Worm (Caenorhabditis elegans) whole organism, L1 larva: ENCODE results near the gene F23H11.2.

Experiments used
- C34B4.2 ChIP-seq: sonication (generic microtip); optimal IDR thresholded peaks from 2 replicates; lab custom pipeline; 2017; ENCODE audit warnings: mild to moderate bottlenecking, missing genetic modification characterization, missing compliant biosample characterization
- Y116A8C.19 ChIP-seq: sonication (generic microtip); optimal IDR thresholded peaks from 2 replicates; lab custom pipeline; 2016; ENCODE audit warnings: missing compliant biosample characterization, missing genetic modification characterization, borderline replicate concordance
- aha-1 ChIP-seq: fragments of 150-350 bp; optimal IDR thresholded peaks from 2 replicates; lab custom pipeline; 2014; ENCODE audit warnings: missing biosample characterization, missing genetic modification characterization
- alr-1 ChIP-seq: fragments of 200-800 bp; sonication (Bioruptor generic); optimal IDR thresholded peaks from 2 replicates; lab custom pipeline; 2018; ENCODE audit warnings: borderline replicate concordance, mild to moderate bottlenecking, missing genetic modification characterization, missing compliant biosample characterization
- aly-2 ChIP-seq: fragments of 150-350 bp; optimal IDR thresholded peaks from 2 replicates; lab custom pipeline; 2014; ENCODE audit warnings: missing biosample characterization, missing genetic modification characterization
- blmp-1 ChIP-seq: fragments of 150-350 bp; optimal IDR thresholded peaks from 2 replicates; lab custom pipeline; 2014; ENCODE audit warnings: missing biosample characterization, missing genetic modification characterization
- ceh-8 ChIP-seq: fragments of 200-800 bp; sonication (Bioruptor generic); optimal IDR thresholded peaks from 2 replicates; lab custom pipeline; 2018; ENCODE audit warnings: mild to moderate bottlenecking, missing genetic modification characterization, moderate library complexity, missing compliant biosample characterization
- ceh-90 ChIP-seq: sonication (generic microtip); optimal IDR thresholded peaks from 2 replicates; lab custom pipeline; 2016; ENCODE audit warnings: missing genetic modification characterization, missing compliant biosample characterization
- ces-1 ChIP-seq: fragments of 150-350 bp; optimal IDR thresholded peaks from 2 replicates; lab custom pipeline; 2014; ENCODE audit warnings: missing biosample characterization, missing genetic modification reagents, missing genetic modification characterization
- dpl-1 ChIP-seq, 3 experiments: fragments of 150-350 bp in 2 of 3; sonication (generic microtip) in 1 of 3; optimal IDR thresholded peaks; 2 replicates each; lab custom pipeline; 2014 to 2017; ENCODE audit warnings: missing biosample characterization in 3 of 3, missing genetic modification characterization in 3 of 3, missing genetic modification reagents in 3 of 3
- efl-1 ChIP-seq, 4 experiments: fragments of 150-350 bp; optimal IDR thresholded peaks in 3 of 4; peaks in 1 of 4; 1 replicate in 1 of 4; 2 replicates in 3 of 4; lab custom pipeline; 2014; ENCODE audit warnings: missing biosample characterization in 2 of 4, missing genetic modification characterization in 2 of 4, missing genetic modification reagents in 2 of 4
- efl-3 ChIP-seq: fragments of 200-800 bp; sonication (Bioruptor generic); optimal IDR thresholded peaks from 2 replicates; lab custom pipeline; 2018; ENCODE audit warnings: mild to moderate bottlenecking, missing genetic modification characterization, missing compliant biosample characterization
- egl-13 ChIP-seq: sonication (generic microtip); optimal IDR thresholded peaks from 2 replicates; lab custom pipeline; 2016; ENCODE audit warnings: missing genotype, missing genetic modification reagents, missing genetic modification characterization, missing compliant biosample characterization
- fkh-10 ChIP-seq: sonication (generic microtip); optimal IDR thresholded peaks from 2 replicates; lab custom pipeline; 2017; ENCODE audit warnings: missing biosample characterization, missing genetic modification reagents, missing genetic modification characterization
- fkh-4 ChIP-seq: sonication (generic microtip); optimal IDR thresholded peaks from 2 replicates; lab custom pipeline; 2016; ENCODE audit warnings: missing compliant biosample characterization, missing genetic modification characterization, borderline replicate concordance
- fos-1 ChIP-seq: fragments of 150-350 bp; optimal IDR thresholded peaks from 2 replicates; lab custom pipeline; 2014; ENCODE audit warnings: missing biosample characterization, missing genetic modification characterization
- grh-1 ChIP-seq: fragments of 200-800 bp; sonication (Bioruptor generic); IDR thresholded peaks from 2 replicates; pipeline ENCODE4 v1.3.6; 2022; ENCODE audit warnings: missing genetic modification reagents, missing genetic modification characterization, missing compliant biosample characterization
- hlh-17 ChIP-seq: fragments of 200-800 bp; sonication (Bioruptor generic); optimal IDR thresholded peaks from 2 replicates; lab custom pipeline; 2018; ENCODE audit warnings: missing genetic modification characterization, mild to moderate bottlenecking, missing compliant biosample characterization, moderate library complexity, borderline replicate concordance
- hlh-4 ChIP-seq: sonication (generic microtip); optimal IDR thresholded peaks from 2 replicates; lab custom pipeline; 2016; ENCODE audit warnings: mild to moderate bottlenecking, missing genetic modification characterization, missing compliant biosample characterization
- irx-1 ChIP-seq: sonication (generic microtip); optimal IDR thresholded peaks from 2 replicates; lab custom pipeline; 2016; ENCODE audit warnings: missing genetic modification characterization, missing compliant biosample characterization
- lin-15B ChIP-seq: fragments of 150-350 bp; sonication (generic microtip); optimal IDR thresholded peaks from 3 replicates; lab custom pipeline; 2014; ENCODE audit warnings: missing biosample characterization, missing genetic modification characterization
- lin-35 ChIP-seq, 2 experiments: fragments of 150-350 bp; optimal IDR thresholded peaks; 2 replicates each; lab custom pipeline; 2014; ENCODE audit warnings: missing biosample characterization in 2 of 2, missing genetic modification characterization in 2 of 2, missing genetic modification reagents in 2 of 2
- lir-3 ChIP-seq: sonication (generic microtip); optimal IDR thresholded peaks from 2 replicates; lab custom pipeline; 2016; ENCODE audit warnings: mild to moderate bottlenecking, missing genetic modification characterization, moderate library complexity, missing compliant biosample characterization; ENCODE audit not compliant: poor library complexity
- lsy-2 ChIP-seq, 2 experiments: fragments of 150-350 bp; optimal IDR thresholded peaks; 2 replicates each; lab custom pipeline; 2014; ENCODE audit warnings: missing biosample characterization in 2 of 2, missing genetic modification characterization in 2 of 2
- mdl-1 ChIP-seq, 2 experiments: fragments of 150-350 bp; optimal IDR thresholded peaks; 2 replicates each; lab custom pipeline; 2014 to 2017; ENCODE audit warnings: missing biosample characterization in 2 of 2, missing genetic modification characterization in 2 of 2, inconsistent platforms in 1 of 2
- mef-2 ChIP-seq: fragments of 150-350 bp; optimal IDR thresholded peaks from 2 replicates; lab custom pipeline; 2014; ENCODE audit warnings: missing biosample characterization, missing genetic modification characterization
- mep-1 ChIP-seq: fragments of 150-350 bp; optimal IDR thresholded peaks from 2 replicates; lab custom pipeline; 2014; ENCODE audit warnings: missing biosample characterization, missing genetic modification characterization
- nhr-11 ChIP-seq: fragments of 150-350 bp; optimal IDR thresholded peaks from 2 replicates; lab custom pipeline; 2014; ENCODE audit warnings: missing biosample characterization, missing genetic modification characterization
- nhr-12 ChIP-seq: sonication (generic microtip); optimal IDR thresholded peaks from 2 replicates; lab custom pipeline; 2017; ENCODE audit warnings: missing biosample characterization, missing genetic modification characterization
- nhr-20 ChIP-seq: sonication (generic microtip); optimal IDR thresholded peaks from 2 replicates; lab custom pipeline; 2016; ENCODE audit warnings: mild to moderate bottlenecking, missing genetic modification characterization, missing compliant biosample characterization
- nhr-237 ChIP-seq: fragments of 150-350 bp; optimal IDR thresholded peaks from 2 replicates; lab custom pipeline; 2014; ENCODE audit warnings: missing biosample characterization, missing genetic modification characterization
- nhr-71 ChIP-seq: sonication (generic microtip); optimal IDR thresholded peaks from 2 replicates; lab custom pipeline; 2016; ENCODE audit warnings: mild to moderate bottlenecking, missing genetic modification characterization, moderate library complexity, missing compliant biosample characterization
- nhr-76 ChIP-seq: sonication (generic microtip); optimal IDR thresholded peaks from 2 replicates; lab custom pipeline; 2017; ENCODE audit warnings: missing biosample characterization, missing genetic modification characterization
- nhr-77 ChIP-seq: fragments of 150-350 bp; optimal IDR thresholded peaks from 2 replicates; lab custom pipeline; 2014; ENCODE audit warnings: missing biosample characterization, missing genetic modification characterization
- nhr-85 ChIP-seq: sonication (generic microtip); peaks from one replicate; lab custom pipeline; 2016; ENCODE audit warnings: missing genetic modification characterization, inconsistent platforms, missing compliant biosample characterization
- nhr-90 ChIP-seq: sonication (generic microtip); optimal IDR thresholded peaks from 2 replicates; lab custom pipeline; 2016; ENCODE audit warnings: mild to moderate bottlenecking, missing genetic modification characterization, missing compliant biosample characterization; ENCODE audit not compliant: poor library complexity
- pax-3 ChIP-seq: fragments of 200-800 bp; sonication (Bioruptor generic); optimal IDR thresholded peaks from 2 replicates; lab custom pipeline; 2018; ENCODE audit warnings: mild to moderate bottlenecking, missing genetic modification characterization, moderate library complexity, missing compliant biosample characterization
- pqm-1 ChIP-seq: sonication (generic microtip); optimal IDR thresholded peaks from 3 replicates; lab custom pipeline; 2017; ENCODE audit warnings: missing biosample characterization, missing genetic modification characterization
- snu-23 ChIP-seq: sonication (generic microtip); optimal IDR thresholded peaks from 2 replicates; lab custom pipeline; 2016; ENCODE audit warnings: missing genetic modification characterization, missing compliant biosample characterization
- sup-37 ChIP-seq: fragments of 200-800 bp; sonication (Bioruptor generic); optimal IDR thresholded peaks from 2 replicates; lab custom pipeline; 2018; ENCODE audit warnings: mild to moderate bottlenecking, missing genetic modification characterization, missing compliant biosample characterization
- tlp-1 ChIP-seq: fragments of 150-350 bp; optimal IDR thresholded peaks from 2 replicates; lab custom pipeline; 2014; ENCODE audit warnings: missing biosample characterization, missing genetic modification characterization
- unc-86 ChIP-seq: sonication (generic microtip); optimal IDR thresholded peaks from 2 replicates; lab custom pipeline; 2016; ENCODE audit warnings: missing genetic modification characterization, missing compliant biosample characterization
- unc-98 ChIP-seq: fragments of 200-800 bp; sonication (Bioruptor generic); IDR thresholded peaks from 2 replicates; pipeline ENCODE4 v1.3.6; 2022; ENCODE audit warnings: missing genetic modification characterization, missing compliant biosample characterization
- xbp-1 ChIP-seq: sonication (generic microtip); optimal IDR thresholded peaks from 2 replicates; lab custom pipeline; 2016; ENCODE audit warnings: missing genetic modification characterization, missing compliant biosample characterization
- ztf-4 ChIP-seq: fragments of 150-350 bp; optimal IDR thresholded peaks from 2 replicates; lab custom pipeline; 2014; ENCODE audit warnings: missing biosample characterization, missing genetic modification characterization

F23H11.2 gene

ce11 chrIII:895525-895924, at the start of gene F23H11.2, which contains the start of gene ztf-18:
Gene F23H11.2 (plus strand): TSS chrIII:895747.
Gene ztf-18 (minus strand): TSS chrIII:895712.
- TF ChIP-seq lin-15B (tag; lab: Kevin White, UChicago) (peak; percentile 1), mef-2 (tag; lab: Kevin White, UChicago) (no peak), lin-35 (GFP tag; optimal IDR thresholded peaks at IDR 0.05; lab: Kevin White, UChicago) (peak in 1 of 2 experiments; percentile 43), egl-13 (tag; lab: Kevin White, UChicago) (no peak), ztf-4 (tag; lab: Kevin White, UChicago) (no peak), unc-98 (GFP tag; lab: Robert Waterston, UW) (no peak), unc-86 (tag; lab: Kevin White, UChicago) (no peak), efl-3 (no peak), nhr-76 (tag; lab: Kevin White, UChicago) (no peak), fos-1 (tag; lab: Kevin White, UChicago) (no peak), efl-1 (optimal IDR thresholded peaks at IDR 0.05; lab: Kevin White, UChicago) (no peak), efl-1 (GFP tag; optimal IDR thresholded peaks at IDR 0.05 in 1 of 2; lab: Kevin White, UChicago) (peak; percentile 10 to 71), mdl-1 (tag; optimal IDR thresholded peaks at IDR 0.05; lab: Kevin White, UChicago) (no peak), alr-1 (tag; lab: Kevin White, UChicago) (no peak), tlp-1 (tag; lab: Kevin White, UChicago) (no peak), hlh-17 (no peak), dpl-1 (GFP tag; optimal IDR thresholded peaks at IDR 0.05; lab: Kevin White, UChicago) (peak in 2 of 3 experiments; percentile 7 to 18), nhr-77 (tag; lab: Kevin White, UChicago) (no peak), blmp-1 (tag; lab: Kevin White, UChicago) (peak; percentile 37)

ce11 chrIII:852296-852695, 43.3 kb upstream of the F23H11.2 start, which contains the start of gene moma-1:
Gene moma-1 (minus strand): TSS chrIII:852396.
- TF ChIP-seq nhr-85 (tag; lab: Kevin White, UChicago) (peak; percentile 44), aly-2 (no peak), pqm-1 (tag; lab: Kevin White, UChicago) (no peak), nhr-20 (tag; lab: Kevin White, UChicago) (no peak), nhr-90 (peak; percentile 18)
- TF ChIP-seq, all 84 proteins: peak for 2

DNA sequence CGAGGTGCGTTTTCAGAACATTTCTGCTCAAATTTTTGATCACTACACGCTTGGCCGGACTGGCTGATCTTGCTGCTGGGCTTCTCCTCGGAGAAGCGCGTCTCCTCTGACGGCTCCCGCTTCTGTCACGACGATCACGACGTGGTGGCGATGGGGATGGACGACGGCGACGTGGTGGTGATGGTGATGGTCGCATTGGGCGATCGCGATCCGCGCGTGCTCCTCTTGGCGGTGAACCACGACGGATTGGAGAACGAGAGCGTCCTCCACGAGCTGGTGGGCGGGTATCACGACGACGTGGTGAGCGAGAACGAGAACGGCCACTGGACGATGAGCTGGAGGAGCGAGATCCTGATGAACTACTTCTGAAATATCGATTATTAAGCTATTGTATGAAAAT, 42.1 kb upstream of the F23H11.2 start:
- TF ChIP-seq alr-1 (tag; lab: Kevin White, UChicago) (no peak), hlh-4 (tag; lab: Kevin White, UChicago) (no peak), C34B4.2 (tag; lab: Kevin White, UChicago) (no peak), mep-1 (tag; lab: Kevin White, UChicago) (no peak), nhr-20 (tag; lab: Kevin White, UChicago) (no peak), egl-13 (tag; lab: Kevin White, UChicago) (no peak), aly-2 (no peak), efl-1 (optimal IDR thresholded peaks at IDR 0.05; lab: Kevin White, UChicago) (no peak), efl-1 (GFP tag; optimal IDR thresholded peaks at IDR 0.05 in 1 of 2; lab: Kevin White, UChicago) (no peak), ceh-90 (no peak), pax-3 (no peak), xbp-1 (tag; lab: Kevin White, UChicago) (no peak), nhr-77 (tag; lab: Kevin White, UChicago) (no peak), unc-98 (GFP tag; lab: Robert Waterston, UW) (no peak), ceh-8 (GFP tag; lab: Kevin White, UChicago) (no peak), nhr-12 (tag; lab: Kevin White, UChicago) (no peak), nhr-11 (tag; lab: Kevin White, UChicago) (no peak), Y116A8C.19 (no peak), irx-1 (tag; lab: Kevin White, UChicago) (no peak)

DNA sequence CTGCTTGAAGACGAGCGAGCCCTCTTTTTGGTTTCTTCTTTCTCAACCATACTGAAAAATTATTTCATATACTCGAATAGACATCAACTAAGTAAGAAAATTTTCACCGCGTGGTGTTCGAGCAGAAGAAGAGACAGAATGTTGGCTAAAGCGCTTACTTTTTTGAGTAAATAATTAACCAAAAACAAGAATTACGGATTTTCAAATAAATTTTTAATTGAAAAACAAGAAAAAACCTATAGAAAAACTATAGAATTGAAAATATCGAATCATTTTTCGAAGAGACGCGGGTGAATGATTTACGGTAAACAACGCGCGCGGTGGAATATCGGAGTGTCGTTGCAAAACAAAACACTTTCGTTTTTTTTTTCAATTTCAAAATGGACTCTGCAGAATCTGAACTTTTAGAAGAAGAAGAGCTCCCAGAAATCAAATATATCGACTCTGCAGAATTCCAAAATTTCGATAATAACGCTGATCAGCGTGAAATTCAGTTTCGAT, 41.6 kb upstream of the F23H11.2 start, which contains the start of the genes rnp-5 and tag-51:
rnp-5 (minus strand) TSS at position 51 of the 501 bp plus-strand sequence.
tag-51 (plus strand) TSS at position 363 of the 501 bp plus-strand sequence.
- no peak for TF ChIP-seq fkh-4 (tag; lab: Kevin White, UChicago)
- TF ChIP-seq lir-3 (tag; lab: Kevin White, UChicago): no peak
- TF ChIP-seq ces-1: no peak
- peak in 1 of 3 experiments; percentile 48 for TF ChIP-seq dpl-1 (GFP tag; optimal IDR thresholded peaks at IDR 0.05; lab: Kevin White, UChicago)
- TF ChIP-seq nhr-71 (tag; lab: Kevin White, UChicago): no peak
- no peak for TF ChIP-seq fkh-10 (GFP tag; lab: Kevin White, UChicago)
- TF ChIP-seq lin-35 (GFP tag; optimal IDR thresholded peaks at IDR 0.05; lab: Kevin White, UChicago): peak; percentile 36 to 56
- TF ChIP-seq nhr-85 (tag; lab: Kevin White, UChicago): no peak
- TF ChIP-seq grh-1 (GFP tag; lab: Robert Waterston, UW): no peak
- TF ChIP-seq efl-1 (optimal IDR thresholded peaks at IDR 0.05; lab: Kevin White, UChicago): peak; percentile 16 to 32
- peak in 1 of 2 experiments; percentile 31 for TF ChIP-seq efl-1 (GFP tag; optimal IDR thresholded peaks at IDR 0.05 in 1 of 2; lab: Kevin White, UChicago)
- peak; percentile 90 for TF ChIP-seq blmp-1 (tag; lab: Kevin White, UChicago)
- no peak for TF ChIP-seq alr-1 (tag; lab: Kevin White, UChicago)
- TF ChIP-seq aha-1: no peak
- TF ChIP-seq lsy-2 (tag; optimal IDR thresholded peaks at IDR 0.05; lab: Kevin White, UChicago): peak; percentile 19 to 49
- TF ChIP-seq snu-23: peak; percentile 18
- no peak for TF ChIP-seq sup-37 (GFP tag; lab: Kevin White, UChicago)
- no peak for TF ChIP-seq nhr-237
